Worm (Caenorhabditis elegans): ENCODE data around the gene F46C5.6.

DNA sequence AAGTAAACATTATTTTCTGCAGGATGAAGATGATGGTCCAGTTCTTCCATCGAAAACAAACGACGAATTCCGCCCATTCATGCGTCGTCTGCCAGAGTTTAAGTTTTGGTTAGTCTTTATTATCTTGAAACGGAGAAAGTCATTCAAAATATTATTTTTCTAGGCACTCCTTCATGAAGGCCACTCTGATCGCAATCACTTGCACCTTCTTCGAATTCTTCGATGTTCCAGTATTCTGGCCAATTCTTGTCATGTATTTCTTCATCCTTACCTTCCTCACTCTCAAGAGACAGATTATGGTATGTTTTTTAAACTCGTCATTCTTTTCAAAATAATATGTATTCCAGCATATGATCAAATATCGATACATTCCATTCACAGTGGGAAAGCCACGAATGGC is 32.5 kb downstream of the F46C5.6 start:
- TF ChIP-seq unc-39 (tag; optimal IDR thresholded peaks at IDR 0.05) (no peak), aly-2 (tag; optimal IDR thresholded peaks at IDR 0.05) (no peak), unc-62 (GFP tag; optimal IDR thresholded peaks at IDR 0.05) (no peak), lin-39 (tag; optimal IDR thresholded peaks at IDR 0.05) (peak; percentile 23), nhr-28 (tag; optimal IDR thresholded peaks at IDR 0.05) (no peak), lin-15B (tag; optimal IDR thresholded peaks at IDR 0.05) (no peak), pqm-1 (tag; optimal IDR thresholded peaks at IDR 0.05) (no peak), ceh-9 (tag; optimal IDR thresholded peaks at IDR 0.05) (no peak), ama-1 (optimal IDR thresholded peaks at IDR 0.05) (peak; percentile 91), hmg-11 (tag; optimal IDR thresholded peaks at IDR 0.05) (no peak), tbx-2 (tag; optimal IDR thresholded peaks at IDR 0.05) (no peak), nhr-76 (tag; optimal IDR thresholded peaks at IDR 0.05) (no peak), ceh-82 (tag; optimal IDR thresholded peaks at IDR 0.05) (no peak), zag-1 (tag; optimal IDR thresholded peaks at IDR 0.05) (no peak)
